Fruit fly (Drosophila melanogaster) whole organism, embryonic: ENCODE results near the gene CG14253.
A peak's percentile ranks its signal among the peaks of the same experiment; 100 is the strongest.

Experiments
- Adf1 ChIP-seq: fragments of 200-800 bp; sonication (Bioruptor generic); IDR thresholded peaks from 2 replicates; pipeline ENCODE4 v1.3.6; 2022; ENCODE audit warnings: missing biosample characterization, missing genetic modification characterization
- Aef1 ChIP-seq: fragments of 200-800 bp; sonication (Bioruptor generic); IDR thresholded peaks from 3 replicates; pipeline ENCODE4 v1.3.6; 2022; ENCODE audit warnings: missing biosample characterization, missing genetic modification characterization
- Atf-2 ChIP-seq: fragments of 200-800 bp; sonication (Bioruptor generic); optimal IDR thresholded peaks from 2 replicates; lab custom pipeline; 2016; ENCODE audit warnings: missing biosample characterization, missing genetic modification characterization
- B-H1 ChIP-seq: fragments of 200-800 bp; sonication (Bioruptor generic); IDR thresholded peaks from 3 replicates; pipeline ENCODE4 v1.3.6; 2022; ENCODE audit warnings: missing biosample characterization, missing genetic modification characterization
- BtbVII ChIP-seq: fragments of 200-800 bp; sonication (Bioruptor generic); optimal IDR thresholded peaks from 3 replicates; lab custom pipeline; 2017; ENCODE audit warnings: missing biosample characterization, mild to moderate bottlenecking, missing genetic modification characterization
- CG10462 ChIP-seq: fragments of 200-800 bp; sonication (Bioruptor generic); optimal IDR thresholded peaks from 2 replicates; lab custom pipeline; 2016; ENCODE audit warnings: missing biosample characterization, missing genetic modification characterization
- CG10565 ChIP-seq: fragments of 200-800 bp; sonication (Bioruptor generic); optimal IDR thresholded peaks from 3 replicates; lab custom pipeline; 2016; ENCODE audit warnings: missing biosample characterization, mild to moderate bottlenecking, missing genetic modification characterization
- CG11456 ChIP-seq: fragments of 200-800 bp; sonication (Bioruptor generic); IDR thresholded peaks from 3 replicates; pipeline ENCODE4 v1.3.6; 2022; ENCODE audit warnings: missing biosample characterization, missing genetic modification characterization
- CG1233 ChIP-seq: fragments of 200-800 bp; sonication (Bioruptor generic); optimal IDR thresholded peaks from 4 replicates; lab custom pipeline; 2018; ENCODE audit warnings: missing biosample characterization, mild to moderate bottlenecking, missing genetic modification characterization
- CG12391 ChIP-seq: fragments of 200-800 bp; sonication (Bioruptor generic); optimal IDR thresholded peaks from 3 replicates; lab custom pipeline; 2018; ENCODE audit warnings: missing biosample characterization, mild to moderate bottlenecking, missing genetic modification characterization, moderate library complexity
- CG12659 ChIP-seq: fragments of 200-800 bp; sonication (Bioruptor generic); optimal IDR thresholded peaks from 3 replicates; lab custom pipeline; 2017; ENCODE audit warnings: mild to moderate bottlenecking, missing biosample characterization, missing genetic modification reagents, missing genetic modification characterization
- CG12744 ChIP-seq: fragments of 200-800 bp; sonication (Bioruptor generic); optimal IDR thresholded peaks from 2 replicates; lab custom pipeline; 2016; ENCODE audit warnings: missing biosample characterization, missing genetic modification characterization
- CG14965 ChIP-seq: fragments of 200-800 bp; sonication (Bioruptor generic); optimal IDR thresholded peaks from 2 replicates; lab custom pipeline; 2016; ENCODE audit warnings: missing biosample characterization, missing genetic modification characterization, borderline replicate concordance
- CG15011 ChIP-seq: fragments of 200-800 bp; sonication (Bioruptor generic); optimal IDR thresholded peaks from 3 replicates; lab custom pipeline; 2018; ENCODE audit warnings: missing biosample characterization, mild to moderate bottlenecking, missing genetic modification characterization
- CG15479 ChIP-seq: fragments of 200-800 bp; sonication (Bioruptor generic); optimal IDR thresholded peaks from 3 replicates; lab custom pipeline; 2019; ENCODE audit warnings: missing biosample characterization, mild to moderate bottlenecking, missing genetic modification characterization, moderate library complexity
- CG16779 ChIP-seq: fragments of 200-800 bp; sonication (Bioruptor generic); IDR thresholded peaks from 2 replicates; pipeline ENCODE4 v1.3.6; 2022; ENCODE audit warnings: missing biosample characterization, missing genetic modification characterization
- CG17361 ChIP-seq: fragments of 200-800 bp; sonication (Bioruptor generic); IDR thresholded peaks from 3 replicates; pipeline ENCODE4 v1.3.6; 2022; ENCODE audit warnings: missing biosample characterization, missing genetic modification characterization
- CG17568 ChIP-seq: fragments of 200-800 bp; sonication (Bioruptor generic); optimal IDR thresholded peaks from 2 replicates; lab custom pipeline; 2018; ENCODE audit warnings: missing biosample characterization, mild to moderate bottlenecking, missing genetic modification characterization, moderate library complexity
- CG18011 ChIP-seq: fragments of 200-800 bp; sonication (Bioruptor generic); optimal IDR thresholded peaks from 2 replicates; lab custom pipeline; 2017; ENCODE audit warnings: missing biosample characterization, missing genetic modification characterization, mild to moderate bottlenecking, moderate library complexity, missing genotype
- CG18599 ChIP-seq: fragments of 200-800 bp; sonication (Bioruptor generic); optimal IDR thresholded peaks from 3 replicates; lab custom pipeline; 2017; ENCODE audit warnings: missing biosample characterization, missing genetic modification characterization, mild to moderate bottlenecking, moderate library complexity, missing genetic modification reagents
- CG2875 ChIP-seq: fragments of 200-800 bp; sonication (Bioruptor generic); optimal IDR thresholded peaks from 2 replicates; lab custom pipeline; 2017; ENCODE audit warnings: missing biosample characterization, mild to moderate bottlenecking, missing genetic modification characterization, missing genetic modification reagents
- CG3065 ChIP-seq: fragments of 200-800 bp; sonication (Bioruptor generic); optimal IDR thresholded peaks from 2 replicates; lab custom pipeline; 2016; ENCODE audit warnings: missing biosample characterization, missing genetic modification characterization
- CG31441 ChIP-seq: fragments of 200-800 bp; sonication (Bioruptor generic); IDR thresholded peaks from 2 replicates; pipeline ENCODE4 v1.3.6; 2022; ENCODE audit warnings: missing biosample characterization, missing genetic modification characterization
- CG43689 ChIP-seq: fragments of 200-800 bp; sonication (Bioruptor generic); IDR thresholded peaks from 2 replicates; pipeline ENCODE4 v1.3.6; 2022; ENCODE audit warnings: missing biosample characterization, missing genetic modification characterization
- CG4404 ChIP-seq: fragments of 200-800 bp; sonication (Bioruptor generic); IDR thresholded peaks from 2 replicates; pipeline ENCODE4 v1.3.6; 2022; ENCODE audit warnings: missing biosample characterization, missing genetic modification characterization
- CG6254 ChIP-seq: fragments of 200-800 bp; sonication (Bioruptor generic); optimal IDR thresholded peaks from 3 replicates; lab custom pipeline; 2017; ENCODE audit warnings: mild to moderate bottlenecking, missing biosample characterization, missing genetic modification reagents, missing genetic modification characterization
- CG6272 ChIP-seq: fragments of 200-800 bp; sonication (Bioruptor generic); IDR thresholded peaks from 2 replicates; pipeline ENCODE4 v1.3.6; 2022; ENCODE audit warnings: missing biosample characterization, missing genetic modification characterization
- CG6854 ChIP-seq: fragments of 200-800 bp; sonication (Bioruptor generic); optimal IDR thresholded peaks from 3 replicates; lab custom pipeline; 2017; ENCODE audit warnings: missing biosample characterization, mild to moderate bottlenecking, missing genetic modification characterization
- CG7786 ChIP-seq: fragments of 200-800 bp; sonication (Bioruptor generic); optimal IDR thresholded peaks from 2 replicates; lab custom pipeline; 2016; ENCODE audit warnings: missing biosample characterization, missing genetic modification characterization
- CG9932 ChIP-seq: fragments of 200-800 bp; sonication (Bioruptor generic); IDR thresholded peaks from 2 replicates; pipeline ENCODE4 v1.3.6; 2022; ENCODE audit warnings: missing biosample characterization, missing genetic modification characterization
- Chrac-16 ChIP-seq: fragments of 200-800 bp; sonication (Bioruptor generic); optimal IDR thresholded peaks from 3 replicates; lab custom pipeline; 2016; ENCODE audit warnings: missing biosample characterization, missing genetic modification characterization
- CkIIα-i1 ChIP-seq: fragments of 200-800 bp; sonication (Bioruptor generic); IDR thresholded peaks from 2 replicates; pipeline ENCODE4 v1.3.6; 2022; ENCODE audit warnings: missing biosample characterization, missing genetic modification characterization
- HLH3B ChIP-seq: fragments of 200-800 bp; sonication (Bioruptor generic); IDR thresholded peaks from 2 replicates; pipeline ENCODE4 v1.3.6; 2022; ENCODE audit warnings: missing biosample characterization, missing genetic modification characterization
- HLH54F ChIP-seq: fragments of 200-800 bp; sonication (Bioruptor generic); optimal IDR thresholded peaks from 3 replicates; lab custom pipeline; 2016; ENCODE audit warnings: missing biosample characterization, missing genetic modification characterization
- Lhr ChIP-seq: fragments of 200-800 bp; sonication (Bioruptor generic); optimal IDR thresholded peaks from 3 replicates; lab custom pipeline; 2017; ENCODE audit warnings: mild to moderate bottlenecking, missing biosample characterization, missing genetic modification reagents, missing genetic modification characterization
- NFAT ChIP-seq: fragments of 200-800 bp; sonication (Bioruptor generic); IDR thresholded peaks from 2 replicates; pipeline ENCODE4 v1.3.6; 2022; ENCODE audit warnings: missing biosample characterization, missing genetic modification characterization
- dmrt99B ChIP-seq: fragments of 200-800 bp; sonication (Bioruptor generic); optimal IDR thresholded peaks from 2 replicates; lab custom pipeline; 2018; ENCODE audit warnings: missing biosample characterization, mild to moderate bottlenecking, missing genetic modification characterization, moderate library complexity
- hbn ChIP-seq: fragments of 200-800 bp; sonication (Bioruptor generic); IDR thresholded peaks from 2 replicates; pipeline ENCODE4 v1.3.6; 2022; ENCODE audit warnings: missing biosample characterization, missing genetic modification characterization; ENCODE audit not compliant: partially characterized antibody
- kah ChIP-seq: fragments of 200-800 bp; sonication (Bioruptor generic); optimal IDR thresholded peaks from 2 replicates; lab custom pipeline; 2018; ENCODE audit warnings: missing biosample characterization, mild to moderate bottlenecking, missing genetic modification characterization
- mirr ChIP-seq: fragments of 200-800 bp; sonication (Bioruptor generic); optimal IDR thresholded peaks from 3 replicates; lab custom pipeline; 2018; ENCODE audit warnings: missing biosample characterization, mild to moderate bottlenecking, missing genetic modification characterization
- pb ChIP-seq: fragments of 200-800 bp; sonication (Bioruptor generic); optimal IDR thresholded peaks from 3 replicates; lab custom pipeline; 2016; ENCODE audit warnings: missing biosample characterization, missing genetic modification characterization
- pnt ChIP-seq: fragments of 200-800 bp; sonication (Bioruptor generic); optimal IDR thresholded peaks from 3 replicates; lab custom pipeline; 2016; ENCODE audit warnings: missing biosample characterization, missing genetic modification characterization
- pros ChIP-seq: fragments of 200-800 bp; sonication (Bioruptor generic); optimal IDR thresholded peaks from 3 replicates; lab custom pipeline; 2019; ENCODE audit warnings: missing biosample characterization, mild to moderate bottlenecking, missing genetic modification characterization, moderate library complexity
- ranshi ChIP-seq: fragments of 200-800 bp; sonication (Bioruptor generic); IDR thresholded peaks from 2 replicates; pipeline ENCODE4 v1.3.6; 2022; ENCODE audit warnings: missing biosample characterization, missing genetic modification characterization
- rib ChIP-seq: fragments of 200-800 bp; sonication (Bioruptor generic); IDR thresholded peaks from 2 replicates; pipeline ENCODE4 v1.3.6; 2022; ENCODE audit warnings: missing biosample characterization, missing genetic modification characterization
- schlank ChIP-seq: fragments of 200-800 bp; sonication (Bioruptor generic); optimal IDR thresholded peaks from 2 replicates; lab custom pipeline; 2018; ENCODE audit warnings: missing biosample characterization, mild to moderate bottlenecking, missing genetic modification characterization
- tll ChIP-seq, 2 experiments: fragments of 200-800 bp in 1 of 2; fragments of >200 bp in 1 of 2; sonication (Bioruptor generic) in 1 of 2; optimal IDR thresholded peaks; 2 replicates each; lab custom pipeline; 2017 to 2019; ENCODE audit warnings: missing biosample characterization in 2 of 2, missing genetic modification characterization in 2 of 2, mild to moderate bottlenecking in 1 of 2, moderate library complexity in 1 of 2
- tna ChIP-seq: fragments of 200-800 bp; sonication (Bioruptor generic); IDR thresholded peaks from 2 replicates; pipeline ENCODE4 v1.3.6; 2022; ENCODE audit warnings: missing biosample characterization, missing genetic modification characterization; ENCODE audit not compliant: partially characterized antibody
- twi ChIP-seq: fragments of 200-800 bp; optimal IDR thresholded peaks from 2 replicates; lab custom pipeline; 2019; ENCODE audit warnings: missing biosample characterization, mild to moderate bottlenecking, missing genetic modification characterization, moderate library complexity
- wdn ChIP-seq: fragments of 200-800 bp; sonication (Bioruptor generic); IDR thresholded peaks from 2 replicates; pipeline ENCODE4 v1.3.6; 2022; ENCODE audit warnings: missing biosample characterization, missing genetic modification characterization

The CG14253 gene

DNA sequence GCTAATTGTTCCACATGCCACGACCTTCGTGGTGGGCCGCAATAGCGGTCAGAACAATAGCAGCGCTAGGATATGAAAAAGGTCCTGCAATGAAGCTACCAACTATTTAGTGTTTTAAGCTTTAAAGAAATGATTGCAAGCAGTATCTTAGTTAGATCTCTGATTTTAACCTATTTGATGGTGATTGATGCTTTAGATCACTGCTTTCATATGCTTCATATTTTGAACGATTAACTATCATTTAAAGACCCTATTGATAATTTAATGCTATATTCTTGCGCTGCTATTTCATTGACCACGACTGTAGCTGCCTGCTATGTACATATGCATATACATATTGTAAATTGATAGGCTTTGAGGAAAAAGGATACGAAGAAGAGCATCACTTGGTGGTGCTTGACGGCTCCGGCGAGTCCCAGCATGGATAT, 14.6 kb upstream of the CG14253 start (continued):
- TF ChIP-seq tna = no peak
- TF ChIP-seq CG12744 (GFP tag; lab: Kevin White, UChicago) = no peak
- peak; percentile 56 for TF ChIP-seq kah
- no peak for TF ChIP-seq B-H1
- TF ChIP-seq ranshi (GFP tag; lab: Robert Waterston, UW) = peak; percentile 23; the same call in 1 of the 2 replicates
- TF ChIP-seq CG10565 (GFP tag; lab: Kevin White, UChicago) = peak; percentile 40
- peak; percentile 18 for TF ChIP-seq CG9932 (GFP tag; lab: Robert Waterston, UW)
- TF ChIP-seq CG2875 (GFP tag; lab: Kevin White, UChicago) = no peak
- peak; percentile 6 for TF ChIP-seq Chrac-16 (GFP tag; lab: Kevin White, UChicago)
- TF ChIP-seq CG14965 (GFP tag; lab: Kevin White, UChicago) = peak; percentile 27
- TF ChIP-seq BtbVII (GFP tag; lab: Kevin White, UChicago) = peak; percentile 78
- no peak for TF ChIP-seq CG17568 (GFP tag; lab: Kevin White, UChicago)
- TF ChIP-seq CG18599 (GFP tag; lab: Kevin White, UChicago) = peak; percentile 89
- peak; percentile 9 for TF ChIP-seq CG12659
- TF ChIP-seq CG12391 (tag; lab: Kevin White, UChicago) = peak; percentile 32
- TF ChIP-seq schlank = no peak
- TF ChIP-seq CG6854 (GFP tag; lab: Kevin White, UChicago) = peak; percentile 53
- TF ChIP-seq CG16779 (GFP tag; lab: Robert Waterston, UW) = 0 out of 2 replicates have a peak, but pooled peaks have one; percentile 19
- no peak for TF ChIP-seq CG15479 (GFP tag; lab: Kevin White, UChicago)
- TF ChIP-seq HLH54F (GFP tag; lab: Kevin White, UChicago) = no peak
- peak; percentile 70; the same call in 2 of the 3 replicates for TF ChIP-seq CG11456 (GFP tag; lab: Robert Waterston, UW)
- TF ChIP-seq hbn (GFP tag; lab: Robert Waterston, UW) = 0 out of 2 replicates have a peak, but pooled peaks have one; percentile 24
- TF ChIP-seq rib = no peak
- no peak for TF ChIP-seq CG10462
- peak; percentile 8 for TF ChIP-seq CG7786 (GFP tag; lab: Kevin White, UChicago)
- peak; percentile 9 for TF ChIP-seq twi (tag; lab: Kevin White, UChicago)
- TF ChIP-seq tll (GFP tag; optimal IDR thresholded peaks at IDR 0.05; lab: Kevin White, UChicago) = no peak
- peak; percentile 46 for TF ChIP-seq pnt (GFP tag; lab: Kevin White, UChicago)
- no peak for TF ChIP-seq CG43689 (GFP tag; lab: Robert Waterston, UW)
- TF ChIP-seq CG17361 = peak; percentile 84
- TF ChIP-seq pros (GFP tag; lab: Kevin White, UChicago) = no peak
- TF ChIP-seq CG18011 (GFP tag; lab: Kevin White, UChicago) = peak; percentile 49
- no peak for TF ChIP-seq pb
- peak; percentile 63 for TF ChIP-seq HLH3B (GFP tag; lab: Robert Waterston, UW)
- TF ChIP-seq NFAT = peak; percentile 42; the same call in 1 of the 2 replicates
- TF ChIP-seq Aef1 = peak; percentile 59; the same call in 2 of the 3 replicates
- no peak for TF ChIP-seq CG3065
- TF ChIP-seq CG15011 = peak; percentile 76
- no peak for TF ChIP-seq CkIIα-i1 (GFP tag; lab: Robert Waterston, UW)
- peak; percentile 71 for TF ChIP-seq CG6254 (GFP tag; lab: Kevin White, UChicago)
- TF ChIP-seq mirr = peak; percentile 24
- peak; percentile 3 for TF ChIP-seq Atf-2 (GFP tag; lab: Kevin White, UChicago)
- no peak for TF ChIP-seq Adf1 (GFP tag; lab: Robert Waterston, UW)
- peak; percentile 76 for TF ChIP-seq dmrt99B (tag; lab: Kevin White, UChicago)
- TF ChIP-seq CG6272 (GFP tag; lab: Robert Waterston, UW) = no peak
- TF ChIP-seq CG1233 (GFP tag; lab: Kevin White, UChicago) = peak; percentile 78
- 0 out of 2 replicates have a peak, but pooled peaks have one; percentile 31 for TF ChIP-seq wdn (GFP tag; lab: Robert Waterston, UW)
- TF ChIP-seq Lhr = no peak
- TF ChIP-seq CG31441 (GFP tag; lab: Robert Waterston, UW) = peak; percentile 70
- peak; percentile 54 for TF ChIP-seq CG4404 (GFP tag; lab: Robert Waterston, UW)
